Worm (Caenorhabditis elegans) whole organism, young adult: ENCODE measurements around the gene F22F7.12.

Experiments
- C06A6.2 ChIP-seq: fragments of 200-800 bp; sonication (Bioruptor generic); conservative IDR thresholded peaks from 2 replicates; pipeline ENCODE4 v1.3.6; 2022; ENCODE audit warnings: missing genetic modification characterization, missing compliant biosample characterization
- C17E4.6 ChIP-seq: fragments of 200-800 bp; sonication (Bioruptor generic); IDR thresholded peaks from 2 replicates; pipeline ENCODE4 v1.3.6; 2022; ENCODE audit warnings: missing genetic modification reagents, missing genetic modification characterization, missing compliant biosample characterization
- D2030.7 ChIP-seq: fragments of 200-800 bp; sonication (Bioruptor generic); IDR thresholded peaks from 2 replicates; pipeline ENCODE4 v1.3.6; 2022; ENCODE audit warnings: missing genetic modification reagents, missing genetic modification characterization, missing compliant biosample characterization
- F33H1.4 ChIP-seq: fragments of 200-800 bp; sonication (Bioruptor generic); IDR thresholded peaks from 2 replicates; pipeline ENCODE4 v1.3.6; 2022; ENCODE audit warnings: missing genetic modification reagents, missing genetic modification characterization, missing compliant biosample characterization
- F52B5.7 ChIP-seq: sonication (generic microtip); optimal IDR thresholded peaks from 2 replicates; lab custom pipeline; 2016; ENCODE audit warnings: mild to moderate bottlenecking, missing genetic modification characterization, missing compliant biosample characterization
- Y53G8AR.9 ChIP-seq: fragments of 200-800 bp; sonication (Bioruptor generic); conservative IDR thresholded peaks from 2 replicates; pipeline ENCODE4 v1.3.6; 2022; ENCODE audit warnings: missing genetic modification reagents, missing genetic modification characterization, missing compliant biosample characterization
- atf-7 ChIP-seq: sonication (generic microtip); optimal IDR thresholded peaks from 2 replicates; lab custom pipeline; 2017; ENCODE audit warnings: mild to moderate bottlenecking, missing genetic modification characterization, missing compliant biosample characterization
- attf-3 ChIP-seq: fragments of 200-800 bp; sonication (Bioruptor generic); conservative IDR thresholded peaks from 2 replicates; pipeline ENCODE4 v1.3.6; 2022; ENCODE audit warnings: missing genetic modification reagents, missing genetic modification characterization, missing compliant biosample characterization
- cebp-1 ChIP-seq, 2 experiments: fragments of 200-800 bp in 1 of 2; sonication (Bioruptor generic) in 1 of 2; sonication (generic microtip) in 1 of 2; IDR thresholded peaks in 1 of 2; optimal IDR thresholded peaks in 1 of 2; 2 replicates each; pipeline versions ENCODE4 v1.3.6 to Lab custom; 2017 to 2022; ENCODE audit warnings: missing compliant biosample characterization in 2 of 2, missing genetic modification characterization in 2 of 2, mild to moderate bottlenecking in 1 of 2, missing genetic modification reagents in 1 of 2, moderate library complexity in 1 of 2
- ceh-100 ChIP-seq: fragments of 200-800 bp; sonication (Bioruptor generic); IDR thresholded peaks from 2 replicates; pipeline ENCODE4 v1.3.6; 2022; ENCODE audit warnings: missing genetic modification reagents, missing genetic modification characterization, missing compliant biosample characterization
- ceh-27 ChIP-seq: fragments of 200-800 bp; sonication (Bioruptor generic); optimal IDR thresholded peaks from 2 replicates; lab custom pipeline; 2018; ENCODE audit warnings: mild to moderate bottlenecking, missing genetic modification characterization, moderate library complexity, missing compliant biosample characterization
- ceh-58 ChIP-seq: fragments of 200-800 bp; sonication (Bioruptor generic); IDR thresholded peaks from 2 replicates; pipeline ENCODE4 v1.3.6; 2022; ENCODE audit warnings: missing genetic modification characterization, missing compliant biosample characterization
- die-1 ChIP-seq: sonication (generic microtip); optimal IDR thresholded peaks from 2 replicates; lab custom pipeline; 2016; ENCODE audit warnings: missing genotype, mild to moderate bottlenecking, missing genetic modification characterization, missing compliant biosample characterization
- egrh-3 ChIP-seq: fragments of 200-800 bp; sonication (Bioruptor generic); IDR thresholded peaks from 2 replicates; pipeline ENCODE4 v1.3.6; 2022; ENCODE audit warnings: missing genetic modification reagents, missing genetic modification characterization, missing compliant biosample characterization
- fkh-3 ChIP-seq: sonication (generic microtip); optimal IDR thresholded peaks from 2 replicates; lab custom pipeline; 2016; ENCODE audit warnings: mild to moderate bottlenecking, missing genetic modification characterization, missing compliant biosample characterization
- hlh-12 ChIP-seq: sonication (generic microtip); optimal IDR thresholded peaks from 2 replicates; lab custom pipeline; 2016; ENCODE audit warnings: missing genetic modification characterization, missing compliant biosample characterization
- hlh-26 ChIP-seq: fragments of 200-800 bp; sonication (Bioruptor generic); conservative IDR thresholded peaks from 2 replicates; pipeline ENCODE4 v1.3.6; 2022; ENCODE audit warnings: missing genetic modification reagents, missing genetic modification characterization, missing compliant biosample characterization
- hmg-1.2 ChIP-seq: fragments of 200-800 bp; sonication (Bioruptor generic); IDR thresholded peaks from 2 replicates; pipeline ENCODE4 v1.3.6; 2022; ENCODE audit warnings: missing genetic modification reagents, missing genetic modification characterization, missing compliant biosample characterization
- hmg-20 ChIP-seq: fragments of 200-800 bp; sonication (Bioruptor generic); IDR thresholded peaks from 2 replicates; pipeline ENCODE4 v1.3.6; 2022; ENCODE audit warnings: missing genetic modification reagents, missing genetic modification characterization, missing compliant biosample characterization
- lin-40 ChIP-seq: sonication (generic microtip); optimal IDR thresholded peaks from 2 replicates; lab custom pipeline; 2016; ENCODE audit warnings: missing genetic modification characterization, mild to moderate bottlenecking, missing compliant biosample characterization, missing genotype, missing genetic modification reagents
- lir-1 ChIP-seq: fragments of 200-800 bp; sonication (Bioruptor generic); conservative IDR thresholded peaks from 2 replicates; pipeline ENCODE4 v1.3.6; 2022; ENCODE audit warnings: missing genetic modification reagents, missing genetic modification characterization, missing compliant biosample characterization
- lsl-1 ChIP-seq: fragments of 200-800 bp; sonication (Bioruptor generic); optimal IDR thresholded peaks from 2 replicates; lab custom pipeline; 2018; ENCODE audit warnings: mild to moderate bottlenecking, missing genetic modification characterization, moderate library complexity, missing compliant biosample characterization
- madf-3 ChIP-seq: fragments of 200-800 bp; sonication (Bioruptor generic); IDR thresholded peaks from 2 replicates; pipeline ENCODE4 v1.3.6; 2022; ENCODE audit warnings: missing genetic modification reagents, missing genetic modification characterization, missing compliant biosample characterization
- madf-6 ChIP-seq: fragments of 200-800 bp; sonication (Bioruptor generic); IDR thresholded peaks from 2 replicates; pipeline ENCODE4 v1.3.6; 2022; ENCODE audit warnings: missing genetic modification reagents, missing genetic modification characterization, missing compliant biosample characterization
- mcd-1 ChIP-seq: fragments of 200-800 bp; sonication (Bioruptor generic); IDR thresholded peaks from 2 replicates; pipeline ENCODE4 v1.3.6; 2022; ENCODE audit warnings: missing genetic modification reagents, missing genetic modification characterization, missing compliant biosample characterization
- mxl-1 ChIP-seq: sonication (generic microtip); optimal IDR thresholded peaks from 2 replicates; lab custom pipeline; 2016; ENCODE audit warnings: missing genetic modification characterization, missing compliant biosample characterization
- nfya-2 ChIP-seq: fragments of 200-800 bp; sonication (Bioruptor generic); IDR thresholded peaks from 2 replicates; pipeline ENCODE4 v1.3.6; 2022; ENCODE audit warnings: missing genetic modification reagents, missing genetic modification characterization, missing compliant biosample characterization
- nhr-179 ChIP-seq: sonication (generic microtip); optimal IDR thresholded peaks from 2 replicates; lab custom pipeline; 2016; ENCODE audit warnings: mild to moderate bottlenecking, missing genetic modification characterization, missing compliant biosample characterization
- rec-8 ChIP-seq, 2 experiments: sonication (generic microtip); optimal IDR thresholded peaks; 2 replicates each; lab custom pipeline; 2016; ENCODE audit warnings: mild to moderate bottlenecking in 2 of 2, missing genetic modification characterization in 2 of 2, missing genetic modification reagents in 2 of 2, missing genotype in 2 of 2, missing biosample characterization in 1 of 2, missing compliant biosample characterization in 1 of 2, moderate library complexity in 1 of 2
- rpc-1 ChIP-seq, 2 experiments: fragments of 150-350 bp in 1 of 2; sonication (generic microtip) in 1 of 2; optimal IDR thresholded peaks; 2 replicates each; lab custom pipeline; 2014 to 2018; ENCODE audit warnings: missing biosample characterization in 1 of 2, missing genetic modification characterization in 1 of 2, missing genetic modification reagents in 1 of 2, missing genotype in 1 of 2
- snpc-4 ChIP-seq, 5 experiments: fragments of 150-350 bp in 1 of 5; sonication (generic microtip) in 4 of 5; optimal IDR thresholded peaks; 2 replicates each; lab custom pipeline; 2014 to 2018; ENCODE audit warnings: missing genetic modification characterization in 5 of 5, missing biosample characterization in 3 of 5, antibody characterized with exemption in 2 of 5, mild to moderate bottlenecking in 2 of 5, missing compliant biosample characterization in 2 of 5, missing genotype in 2 of 5, moderate library complexity in 2 of 5, missing genetic modification reagents in 1 of 5
- somi-1 ChIP-seq: fragments of 200-800 bp; sonication (Bioruptor generic); optimal IDR thresholded peaks from 2 replicates; lab custom pipeline; 2018; ENCODE audit warnings: mild to moderate bottlenecking, missing genetic modification characterization, missing compliant biosample characterization
- zfh-2 ChIP-seq: fragments of 200-800 bp; sonication (Bioruptor generic); conservative IDR thresholded peaks from 2 replicates; pipeline ENCODE4 v1.3.6; 2022; ENCODE audit warnings: missing genetic modification reagents, missing genetic modification characterization, missing compliant biosample characterization
- ztf-22 ChIP-seq: fragments of 200-800 bp; sonication (Bioruptor generic); optimal IDR thresholded peaks from 2 replicates; lab custom pipeline; 2018; ENCODE audit warnings: mild to moderate bottlenecking, missing genetic modification characterization, moderate library complexity, missing compliant biosample characterization

The F22F7.12 gene

ce11 chrV:2156830-2157229 is 12.5 kb upstream of the F22F7.12 start, which contains the start of gene srbc-22:
Gene srbc-22 (plus strand): TSS chrV:2157130.
- TF ChIP-seq ztf-22 (no peak), cebp-1 (GFP tag; IDR thresholded peaks at IDR 0.05; lab: Robert Waterston, UW) (no peak), cebp-1 (tag; optimal IDR thresholded peaks at IDR 0.05; lab: Kevin White, UChicago) (no peak), hmg-20 (GFP tag; lab: Robert Waterston, UW) (no peak), ceh-100 (GFP tag; lab: Robert Waterston, UW) (no peak), attf-3 (no peak), hmg-1.2 (GFP tag; lab: Robert Waterston, UW) (no peak), madf-6 (GFP tag; lab: Robert Waterston, UW) (no peak), atf-7 (no peak), F52B5.7 (no peak), F33H1.4 (GFP tag; lab: Robert Waterston, UW) (no peak), snpc-4 (GFP tag; optimal IDR thresholded peaks at IDR 0.05; lab: Kevin White, UChicago) (no peak), snpc-4 (tag; optimal IDR thresholded peaks at IDR 0.05; lab: Kevin White, UChicago) (no peak)

ce11 chrV:2155232-2155631 is 10.9 kb upstream of the F22F7.12 start, which contains the start of gene srbc-21:
Gene srbc-21 (plus strand): TSS chrV:2155532.
- TF ChIP-seq lin-40 (tag; lab: Kevin White, UChicago) (no peak), ceh-27 (GFP tag; lab: Kevin White, UChicago) (no peak), mxl-1 (tag; lab: Kevin White, UChicago) (no peak)

- TF ChIP-seq somi-1: no peak
- TF ChIP-seq zfh-2 (GFP tag; lab: Robert Waterston, UW): no peak
- TF ChIP-seq fkh-3 (tag; lab: Kevin White, UChicago): no peak
These were observed 9.0 kb upstream of the F22F7.12 start, which contains the start of gene srbc-23 for ce11 chrV:2153274-2153673. Gene srbc-23 (plus strand): TSS chrV:2153574.

- TF ChIP-seq nhr-179: no peak
- no peak for TF ChIP-seq hlh-12 (tag; lab: Kevin White, UChicago)
- no peak for TF ChIP-seq hlh-26 (GFP tag; lab: Robert Waterston, UW)
- TF ChIP-seq mcd-1: no peak
- TF ChIP-seq lin-40 (tag; lab: Kevin White, UChicago): no peak
- TF ChIP-seq die-1: no peak
- TF ChIP-seq madf-3: no peak
- TF ChIP-seq rpc-1 (optimal IDR thresholded peaks at IDR 0.05; lab: Kevin White, UChicago): no peak
- no peak for TF ChIP-seq rpc-1 (tag; optimal IDR thresholded peaks at IDR 0.05; lab: Kevin White, UChicago)
- TF ChIP-seq ceh-100 (GFP tag; lab: Robert Waterston, UW): no peak
- TF ChIP-seq nfya-2 (GFP tag; lab: Robert Waterston, UW): no peak
- TF ChIP-seq lir-1: no peak
- TF ChIP-seq C06A6.2 (GFP tag; lab: Robert Waterston, UW): no peak
- TF ChIP-seq Y53G8AR.9 (GFP tag; lab: Robert Waterston, UW): no peak
- TF ChIP-seq lsl-1: no peak
- TF ChIP-seq D2030.7 (GFP tag; lab: Robert Waterston, UW): no peak
- no peak for TF ChIP-seq C17E4.6 (GFP tag; lab: Robert Waterston, UW)
- no peak for TF ChIP-seq ceh-58 (GFP tag; lab: Robert Waterston, UW)
- no peak for TF ChIP-seq egrh-3 (GFP tag; lab: Robert Waterston, UW)
- no peak for TF ChIP-seq rec-8 (tag; optimal IDR thresholded peaks at IDR 0.05; lab: Kevin White, UChicago)
These were observed 7.2 kb upstream of the F22F7.12 start, which contains the start of gene srbc-24 for ce11 chrV:2151458-2151857. Gene srbc-24 (plus strand): TSS chrV:2151758.
